Fruit fly (Drosophila melanogaster) whole organism, embryonic: ENCODE results near the gene CG6607.

Source experiments
- Antp ChIP-seq: fragments of 200-800 bp; sonication (Bioruptor generic); optimal IDR thresholded peaks from 3 replicates; lab custom pipeline; 2016; ENCODE audit warnings: missing biosample characterization, missing genetic modification characterization
- C15 ChIP-seq: fragments of 200-800 bp; sonication (Bioruptor generic); IDR thresholded peaks from 3 replicates; pipeline ENCODE4 v1.3.6; 2022; ENCODE audit warnings: missing biosample characterization, missing genetic modification characterization
- CG10147 ChIP-seq: fragments of 200-800 bp; sonication (Bioruptor generic); optimal IDR thresholded peaks from 2 replicates; lab custom pipeline; 2019; ENCODE audit warnings: missing biosample characterization, mild to moderate bottlenecking, missing genetic modification characterization, moderate library complexity
- CG11696 ChIP-seq: fragments of 200-800 bp; sonication (Bioruptor generic); IDR thresholded peaks from 2 replicates; pipeline ENCODE4 v1.3.6; 2022; ENCODE audit warnings: missing biosample characterization, missing genetic modification characterization
- CG12942 ChIP-seq: fragments of 200-800 bp; sonication (Bioruptor generic); optimal IDR thresholded peaks from 3 replicates; lab custom pipeline; 2016; ENCODE audit warnings: missing biosample characterization, missing genetic modification characterization
- CG1602 ChIP-seq: fragments of 200-800 bp; sonication (Bioruptor generic); optimal IDR thresholded peaks from 3 replicates; lab custom pipeline; 2016; ENCODE audit warnings: missing biosample characterization, missing genetic modification characterization
- CG1792 ChIP-seq: fragments of 200-800 bp; sonication (Bioruptor generic); optimal IDR thresholded peaks from 2 replicates; lab custom pipeline; 2016; ENCODE audit warnings: missing biosample characterization, missing genetic modification characterization
- CG3281 ChIP-seq: fragments of 200-800 bp; sonication (Bioruptor generic); optimal IDR thresholded peaks from 3 replicates; lab custom pipeline; 2017; ENCODE audit warnings: missing biosample characterization, mild to moderate bottlenecking, missing genetic modification characterization
- CG33557 ChIP-seq: fragments of 200-800 bp; sonication (Bioruptor generic); optimal IDR thresholded peaks from 2 replicates; lab custom pipeline; 2019; ENCODE audit warnings: missing biosample characterization, mild to moderate bottlenecking, missing genetic modification characterization, moderate library complexity
- CG34422 ChIP-seq: fragments of 200-800 bp; sonication (Bioruptor generic); IDR thresholded peaks from 3 replicates; pipeline ENCODE4 v1.3.6; 2022; ENCODE audit warnings: missing biosample characterization, missing genetic modification characterization
- CG3847 ChIP-seq: fragments of 200-800 bp; sonication (Bioruptor generic); IDR thresholded peaks from 2 replicates; pipeline ENCODE4 v1.3.6; 2022; ENCODE audit warnings: missing biosample characterization, missing genetic modification characterization
- CG4424 ChIP-seq: fragments of 200-800 bp; sonication (Bioruptor generic); optimal IDR thresholded peaks from 3 replicates; lab custom pipeline; 2016; ENCODE audit warnings: missing biosample characterization, missing genetic modification characterization
- CG5180 ChIP-seq: fragments of 200-800 bp; sonication (Bioruptor generic); optimal IDR thresholded peaks from 3 replicates; lab custom pipeline; 2017; ENCODE audit warnings: missing biosample characterization, missing genetic modification characterization, mild to moderate bottlenecking, moderate library complexity, missing genetic modification reagents
- CG6683 ChIP-seq: fragments of 200-800 bp; sonication (Bioruptor generic); optimal IDR thresholded peaks from 2 replicates; lab custom pipeline; 2017; ENCODE audit warnings: missing biosample characterization, mild to moderate bottlenecking, missing genetic modification characterization, missing genetic modification reagents
- CG6813 ChIP-seq: fragments of 200-800 bp; sonication (Bioruptor generic); optimal IDR thresholded peaks from 2 replicates; lab custom pipeline; 2017; ENCODE audit warnings: missing biosample characterization, missing genetic modification characterization, mild to moderate bottlenecking, moderate library complexity, missing genetic modification reagents
- CG7786 ChIP-seq: fragments of 200-800 bp; sonication (Bioruptor generic); optimal IDR thresholded peaks from 2 replicates; lab custom pipeline; 2016; ENCODE audit warnings: missing biosample characterization, missing genetic modification characterization
- CG8089 ChIP-seq: fragments of 200-800 bp; sonication (Bioruptor generic); optimal IDR thresholded peaks from 3 replicates; lab custom pipeline; 2016; ENCODE audit warnings: missing biosample characterization, missing genetic modification characterization
- CTCF ChIP-seq: fragments of 200-800 bp; sonication (Bioruptor generic); optimal IDR thresholded peaks from 2 replicates; lab custom pipeline; 2017; ENCODE audit warnings: missing biosample characterization, mild to moderate bottlenecking, missing genetic modification characterization, moderate library complexity
- D19A ChIP-seq: fragments of 200-800 bp; optimal IDR thresholded peaks from 3 replicates; lab custom pipeline; 2019; ENCODE audit warnings: missing biosample characterization, mild to moderate bottlenecking, missing genetic modification characterization, moderate library complexity
- Gsc ChIP-seq: fragments of 200-800 bp; sonication (Bioruptor generic); IDR thresholded peaks from 2 replicates; pipeline ENCODE4 v1.3.6; 2022; ENCODE audit warnings: missing biosample characterization, missing genetic modification characterization
- Hey ChIP-seq: fragments of 200-800 bp; sonication (Bioruptor generic); optimal IDR thresholded peaks from 3 replicates; lab custom pipeline; 2018; ENCODE audit warnings: missing biosample characterization, mild to moderate bottlenecking, missing genetic modification characterization
- Mad ChIP-seq: fragments of 200-800 bp; sonication (Bioruptor generic); optimal IDR thresholded peaks from 2 replicates; lab custom pipeline; 2016; ENCODE audit warnings: missing biosample characterization, missing genetic modification characterization
- Mes4 ChIP-seq: fragments of 200-800 bp; sonication (Bioruptor generic); optimal IDR thresholded peaks from 2 replicates; lab custom pipeline; 2016; ENCODE audit warnings: missing biosample characterization, missing genetic modification characterization
- NK7.1 ChIP-seq: fragments of 200-800 bp; sonication (Bioruptor generic); optimal IDR thresholded peaks from 3 replicates; lab custom pipeline; 2016; ENCODE audit warnings: missing biosample characterization, missing genetic modification characterization
- YL-1 ChIP-seq: fragments of 200-800 bp; sonication (Bioruptor generic); optimal IDR thresholded peaks from 3 replicates; lab custom pipeline; 2017; ENCODE audit warnings: missing biosample characterization, mild to moderate bottlenecking, missing genetic modification characterization
- al ChIP-seq: fragments of 200-800 bp; sonication (Bioruptor generic); IDR thresholded peaks from 2 replicates; pipeline ENCODE4 v1.3.6; 2022; ENCODE audit warnings: missing biosample characterization, missing genetic modification characterization
- ara ChIP-seq: fragments of 200-800 bp; sonication (Bioruptor generic); IDR thresholded peaks from 2 replicates; pipeline ENCODE4 v1.3.6; 2022; ENCODE audit warnings: missing biosample characterization, missing genetic modification characterization
- ato ChIP-seq: fragments of 200-800 bp; sonication (Bioruptor generic); IDR thresholded peaks from 2 replicates; pipeline ENCODE4 v1.3.6; 2022; ENCODE audit warnings: missing biosample characterization, missing genetic modification characterization; ENCODE audit not compliant: partially characterized antibody
- bab2 ChIP-seq: fragments of 200-800 bp; sonication (Bioruptor generic); optimal IDR thresholded peaks from 2 replicates; lab custom pipeline; 2016; ENCODE audit warnings: missing biosample characterization, missing genetic modification characterization
- bbx ChIP-seq: fragments of 200-800 bp; sonication (Bioruptor generic); IDR thresholded peaks from 2 replicates; pipeline ENCODE4 v1.3.6; 2022; ENCODE audit warnings: missing biosample characterization, missing genetic modification characterization; ENCODE audit not compliant: partially characterized antibody
- chinmo ChIP-seq: fragments of 200-800 bp; sonication (Bioruptor generic); IDR thresholded peaks from 4 replicates; pipeline ENCODE4 v1.3.6; 2022; ENCODE audit warnings: missing biosample characterization, missing genetic modification characterization; ENCODE audit not compliant: partially characterized antibody
- croc ChIP-seq: fragments of 200-800 bp; sonication (Bioruptor generic); conservative IDR thresholded peaks from 3 replicates; pipeline ENCODE4 v1.3.6; 2022; ENCODE audit warnings: missing biosample characterization, missing genetic modification characterization
- da ChIP-seq: fragments of 200-800 bp; sonication (Bioruptor generic); optimal IDR thresholded peaks from 2 replicates; lab custom pipeline; 2016; ENCODE audit warnings: missing biosample characterization, missing genetic modification characterization
- danr ChIP-seq: fragments of 200-800 bp; sonication (Bioruptor generic); IDR thresholded peaks from 2 replicates; pipeline ENCODE4 v1.3.6; 2022; ENCODE audit warnings: missing biosample characterization, missing genetic modification characterization
- dimm ChIP-seq: fragments of 200-800 bp; sonication (Bioruptor generic); IDR thresholded peaks from 2 replicates; pipeline ENCODE4 v1.3.6; 2022; ENCODE audit warnings: missing biosample characterization, missing genetic modification characterization
- fru ChIP-seq: fragments of >200 bp; optimal IDR thresholded peaks from 2 replicates; lab custom pipeline; 2017
- h ChIP-seq: fragments of >200 bp; optimal IDR thresholded peaks from 2 replicates; lab custom pipeline; 2017
- jigr1 ChIP-seq: fragments of 200-800 bp; sonication (Bioruptor generic); IDR thresholded peaks from 3 replicates; pipeline ENCODE4 v1.3.6; 2022; ENCODE audit warnings: missing biosample characterization, missing genetic modification characterization
- lab ChIP-seq: fragments of 200-800 bp; sonication (Bioruptor generic); optimal IDR thresholded peaks from 3 replicates; lab custom pipeline; 2017; ENCODE audit warnings: missing biosample characterization, missing genetic modification characterization, mild to moderate bottlenecking, moderate library complexity, missing genetic modification reagents
- lbe ChIP-seq: fragments of 200-800 bp; sonication (Bioruptor generic); optimal IDR thresholded peaks from 2 replicates; lab custom pipeline; 2016; ENCODE audit warnings: missing biosample characterization, mild to moderate bottlenecking, missing genetic modification characterization
- mam ChIP-seq: fragments of 200-800 bp; sonication (Bioruptor generic); optimal IDR thresholded peaks from 3 replicates; lab custom pipeline; 2016; ENCODE audit warnings: missing biosample characterization, missing genetic modification characterization
- rib ChIP-seq: fragments of 200-800 bp; sonication (Bioruptor generic); IDR thresholded peaks from 2 replicates; pipeline ENCODE4 v1.3.6; 2022; ENCODE audit warnings: missing biosample characterization, missing genetic modification characterization
- run ChIP-seq: fragments of 200-800 bp; sonication (Bioruptor generic); optimal IDR thresholded peaks from 3 replicates; lab custom pipeline; 2018; ENCODE audit warnings: missing biosample characterization, mild to moderate bottlenecking, missing genetic modification characterization
- sc ChIP-seq, 3 experiments: fragments of >200 bp in 2 of 3; fragments of 200-800 bp in 1 of 3; sonication (Bioruptor generic) in 1 of 3; optimal IDR thresholded peaks; 2 replicates in 2 of 3; 3 replicates in 1 of 3; lab custom pipeline; 2017; ENCODE audit warnings: mild to moderate bottlenecking in 1 of 3, missing biosample characterization in 1 of 3, missing genetic modification characterization in 1 of 3, missing genetic modification reagents in 1 of 3
- schlank ChIP-seq: fragments of 200-800 bp; sonication (Bioruptor generic); optimal IDR thresholded peaks from 2 replicates; lab custom pipeline; 2018; ENCODE audit warnings: missing biosample characterization, mild to moderate bottlenecking, missing genetic modification characterization
- sima ChIP-seq: fragments of 200-800 bp; sonication (Bioruptor generic); optimal IDR thresholded peaks from 2 replicates; lab custom pipeline; 2016; ENCODE audit warnings: missing biosample characterization, missing genetic modification characterization
- slou ChIP-seq: fragments of 200-800 bp; sonication (Bioruptor generic); optimal IDR thresholded peaks from 3 replicates; lab custom pipeline; 2016; ENCODE audit warnings: missing biosample characterization, missing genetic modification characterization
- sqz ChIP-seq: fragments of 200-800 bp; sonication (Bioruptor generic); optimal IDR thresholded peaks from 3 replicates; lab custom pipeline; 2018; ENCODE audit warnings: missing biosample characterization, mild to moderate bottlenecking, missing genetic modification characterization
- tll ChIP-seq, 2 experiments: fragments of 200-800 bp in 1 of 2; fragments of >200 bp in 1 of 2; sonication (Bioruptor generic) in 1 of 2; optimal IDR thresholded peaks; 2 replicates each; lab custom pipeline; 2017 to 2019; ENCODE audit warnings: missing biosample characterization in 2 of 2, missing genetic modification characterization in 2 of 2, mild to moderate bottlenecking in 1 of 2, moderate library complexity in 1 of 2
- toy ChIP-seq: fragments of 200-800 bp; sonication (Bioruptor generic); IDR thresholded peaks from 2 replicates; pipeline ENCODE4 v1.3.6; 2022; ENCODE audit warnings: missing biosample characterization, missing genetic modification characterization
- tx ChIP-seq: fragments of 200-800 bp; sonication (Bioruptor generic); optimal IDR thresholded peaks from 2 replicates; lab custom pipeline; 2016; ENCODE audit warnings: missing biosample characterization, missing genetic modification characterization
- zfh2 ChIP-seq: fragments of 200-800 bp; sonication (Bioruptor generic); optimal IDR thresholded peaks from 2 replicates; lab custom pipeline; 2016; ENCODE audit warnings: missing biosample characterization, missing genetic modification characterization

Gene CG6607

DNA sequence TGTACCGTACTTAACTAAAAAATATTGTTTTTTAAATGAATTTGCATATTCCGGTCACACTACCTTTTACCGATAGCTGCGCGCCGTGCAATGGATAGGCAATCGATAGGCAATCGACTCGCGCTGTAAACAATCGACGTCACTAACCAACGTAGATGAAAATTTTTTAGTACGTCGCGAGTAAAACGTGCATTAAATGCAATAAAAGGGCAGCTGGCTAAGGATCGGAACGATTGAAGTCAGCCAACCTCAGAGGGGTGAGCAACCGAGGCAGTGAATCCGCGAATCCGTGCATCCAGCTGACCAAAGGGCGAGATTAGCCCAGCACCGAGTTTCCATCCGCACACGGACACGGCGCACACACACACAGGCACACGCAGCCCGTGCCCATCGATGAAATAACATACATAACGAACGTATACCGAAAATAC lies 9.7 kb upstream of the CG6607 start, which contains the start of gene Pp1alpha-96A (continued):
- TF ChIP-seq CG34422 (GFP tag; lab: Robert Waterston, UW) (0 out of 3 replicates have a peak, but pooled peaks have one; percentile 41), bab2 (GFP tag; lab: Kevin White, UChicago) (no peak), slou (no peak), sqz (no peak), al (no peak), NK7.1 (no peak), croc (no peak), Mes4 (GFP tag; lab: Kevin White, UChicago) (no peak), toy (no peak), CG1792 (GFP tag; lab: Kevin White, UChicago) (no peak), CG3847 (GFP tag; lab: Robert Waterston, UW) (peak; percentile 47; the same call in 1 of the 2 replicates), Mad (GFP tag; lab: Kevin White, UChicago) (peak; percentile 21), Antp (GFP tag; lab: Kevin White, UChicago) (no peak), CTCF (GFP tag; lab: Kevin White, UChicago) (peak; percentile 18), D19A (no peak), fru (lab: Kevin White, UChicago) (no peak), ara (GFP tag; lab: Robert Waterston, UW) (no peak), lbe (GFP tag; lab: Kevin White, UChicago) (no peak), danr (GFP tag; lab: Robert Waterston, UW) (no peak), rib (no peak), schlank (tag; lab: Kevin White, UChicago) (no peak), CG6683 (no peak), ato (GFP tag; lab: Robert Waterston, UW) (peak; percentile 86), lab (no peak), tll (GFP tag; optimal IDR thresholded peaks at IDR 0.05; lab: Kevin White, UChicago) (no peak), h (no peak), chinmo (peak; percentile 55; the same call in 1 of the 4 replicates), CG5180 (GFP tag; lab: Kevin White, UChicago) (no peak), Hey (tag; lab: Kevin White, UChicago) (no peak), tx (GFP tag; lab: Kevin White, UChicago) (no peak), bbx (GFP tag; lab: Robert Waterston, UW) (peak; percentile 86), da (GFP tag; lab: Kevin White, UChicago) (no peak), CG4424 (GFP tag; lab: Kevin White, UChicago) (peak; percentile 6), CG11696 (GFP tag; lab: Robert Waterston, UW) (no peak), CG8089 (GFP tag; lab: Kevin White, UChicago) (no peak), Gsc (GFP tag; lab: Robert Waterston, UW) (no peak), sima (GFP tag; lab: Kevin White, UChicago) (no peak), CG12942 (GFP tag; lab: Kevin White, UChicago) (no peak), mam (GFP tag; lab: Kevin White, UChicago) (peak; percentile 24), CG6813 (GFP tag; lab: Kevin White, UChicago) (no peak), CG7786 (GFP tag; lab: Kevin White, UChicago) (no peak), sc (optimal IDR thresholded peaks at IDR 0.05; lab: Kevin White, UChicago) (no peak), sc (GFP tag; optimal IDR thresholded peaks at IDR 0.05; lab: Kevin White, UChicago) (no peak), jigr1 (GFP tag; lab: Robert Waterston, UW) (no peak), CG3281 (no peak), zfh2 (GFP tag; lab: Kevin White, UChicago) (no peak), CG33557 (GFP tag; lab: Kevin White, UChicago) (no peak), C15 (GFP tag; lab: Robert Waterston, UW) (no peak), CG1602 (GFP tag; lab: Kevin White, UChicago) (no peak), run (tag; lab: Kevin White, UChicago) (no peak), CG10147 (peak; percentile 13), YL-1 (peak; percentile 85), dimm (GFP tag; lab: Robert Waterston, UW) (no peak)
